Worm (Caenorhabditis elegans) whole organism, early embryonic: Measurements from ENCODE around the gene col-10.

ENCODE experiments used
- B0310.2 ChIP-seq: sonication (generic microtip); optimal IDR thresholded peaks from 2 replicates; lab custom pipeline; 2016; ENCODE audit warnings: mild to moderate bottlenecking, missing genetic modification characterization, missing compliant biosample characterization
- F13C5.2 ChIP-seq: sonication (generic microtip); optimal IDR thresholded peaks from 2 replicates; lab custom pipeline; 2017; ENCODE audit warnings: mild to moderate bottlenecking, missing genetic modification characterization, inconsistent platforms, missing compliant biosample characterization
- aly-1 ChIP-seq: sonication (generic microtip); optimal IDR thresholded peaks from 2 replicates; lab custom pipeline; 2016; ENCODE audit warnings: missing genetic modification characterization, missing compliant biosample characterization
- ama-1 ChIP-seq: fragments of 150-350 bp; optimal IDR thresholded peaks from 2 replicates; lab custom pipeline; 2014
- ceh-13 ChIP-seq: fragments of 200-800 bp; sonication (Bioruptor generic); optimal IDR thresholded peaks from 2 replicates; lab custom pipeline; 2018; ENCODE audit warnings: mild to moderate bottlenecking, missing genetic modification characterization, missing compliant biosample characterization
- ceh-36 ChIP-seq: sonication (generic microtip); optimal IDR thresholded peaks from 2 replicates; lab custom pipeline; 2016; ENCODE audit warnings: missing genetic modification characterization, inconsistent platforms, missing compliant biosample characterization
- ets-7 ChIP-seq: sonication (generic microtip); optimal IDR thresholded peaks from 2 replicates; lab custom pipeline; 2016; ENCODE audit warnings: missing genotype, missing genetic modification characterization, missing compliant biosample characterization
- flt-1 ChIP-seq: fragments of 200-800 bp; sonication (Bioruptor generic); IDR thresholded peaks from 2 replicates; pipeline ENCODE4 v1.3.6; 2022; ENCODE audit warnings: missing genetic modification characterization, missing compliant biosample characterization
- hmbx-1 ChIP-seq: sonication (generic microtip); optimal IDR thresholded peaks from 2 replicates; lab custom pipeline; 2016; ENCODE audit warnings: mild to moderate bottlenecking, missing genetic modification characterization, missing compliant biosample characterization
- hmg-4 ChIP-seq: fragments of 200-800 bp; sonication (Bioruptor generic); optimal IDR thresholded peaks from 2 replicates; lab custom pipeline; 2018; ENCODE audit warnings: mild to moderate bottlenecking, missing genetic modification characterization, missing compliant biosample characterization
- hnd-1 ChIP-seq: sonication (generic microtip); optimal IDR thresholded peaks from 2 replicates; lab custom pipeline; 2016; ENCODE audit warnings: missing genetic modification characterization, missing compliant biosample characterization
- pes-1 ChIP-seq: fragments of 200-800 bp; sonication (Bioruptor generic); IDR thresholded peaks from 2 replicates; pipeline ENCODE4 v1.3.6; 2022; ENCODE audit warnings: missing genetic modification reagents, missing genetic modification characterization, missing compliant biosample characterization
- scrt-1 ChIP-seq: fragments of 200-800 bp; sonication (Bioruptor generic); IDR thresholded peaks from 2 replicates; pipeline ENCODE4 v1.3.6; 2022; ENCODE audit warnings: missing genetic modification characterization, missing compliant biosample characterization
- sea-1 ChIP-seq: fragments of 200-800 bp; sonication (Bioruptor generic); conservative IDR thresholded peaks from 2 replicates; pipeline ENCODE4 v1.3.6; 2022; ENCODE audit warnings: missing genetic modification characterization, missing compliant biosample characterization
- tbx-11 ChIP-seq: fragments of 200-800 bp; sonication (Bioruptor generic); IDR thresholded peaks from 2 replicates; pipeline ENCODE4 v1.3.6; 2022; ENCODE audit warnings: missing genetic modification characterization, missing compliant biosample characterization
- tbx-37 ChIP-seq: fragments of 200-800 bp; sonication (Bioruptor generic); conservative IDR thresholded peaks from 2 replicates; pipeline ENCODE4 v1.3.6; 2022; ENCODE audit warnings: missing genetic modification reagents, missing genetic modification characterization, missing compliant biosample characterization
- tra-4 ChIP-seq: sonication (generic microtip); optimal IDR thresholded peaks from 2 replicates; lab custom pipeline; 2017; ENCODE audit warnings: missing genetic modification characterization, missing compliant biosample characterization

The col-10 gene

DNA sequence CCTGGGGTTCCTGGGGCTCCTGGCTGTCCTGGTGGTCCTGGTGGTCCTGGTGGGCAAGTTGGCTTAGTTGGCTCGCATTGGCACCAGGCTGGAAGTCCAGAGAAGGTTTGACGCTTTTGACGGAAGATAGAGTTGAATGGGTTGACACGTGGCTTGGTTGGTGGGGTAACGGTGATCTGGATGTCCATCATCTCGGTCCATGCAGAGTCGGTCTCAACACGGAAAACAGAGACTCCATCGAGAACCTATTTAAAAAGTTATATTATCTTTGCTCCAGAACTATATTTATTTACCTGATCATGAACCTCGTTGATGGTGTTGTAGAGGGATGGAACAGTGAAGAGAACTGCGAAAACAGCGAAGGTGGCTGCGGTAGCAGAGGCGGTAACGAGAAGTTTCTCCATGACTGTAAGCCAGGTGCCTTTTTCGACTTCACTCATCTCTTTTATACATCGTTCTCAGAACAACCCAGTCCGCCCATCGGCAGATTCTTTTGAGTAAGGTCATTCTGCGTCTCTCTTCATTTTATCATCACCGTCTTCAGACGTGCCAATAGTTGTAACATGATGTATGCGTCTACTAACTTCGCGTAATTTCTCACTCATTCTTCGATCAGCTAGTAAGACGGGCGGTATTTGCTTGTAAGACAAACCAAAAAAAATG is 4.8 kb downstream of the col-10 start, which contains the start of gene col-144:
Gene col-144, minus strand, starts transcription at position 419 of the 663 bp plus-strand sequence.
- no peak for TF ChIP-seq hmg-4
- no peak for TF ChIP-seq aly-1 (tag; lab: Kevin White, UChicago)
- TF ChIP-seq ceh-13 (GFP tag; lab: Kevin White, UChicago): no peak
- no peak for TF ChIP-seq hmbx-1 (tag; lab: Kevin White, UChicago)
- no peak for TF ChIP-seq ets-7 (tag; lab: Kevin White, UChicago)
- no peak for TF ChIP-seq scrt-1
- no peak for TF ChIP-seq tbx-11 (GFP tag; lab: Robert Waterston, UW)
- TF ChIP-seq ama-1: no peak
- no peak for TF ChIP-seq pes-1
- TF ChIP-seq ceh-36: no peak
- TF ChIP-seq tra-4 (tag; lab: Kevin White, UChicago): no peak
- no peak for TF ChIP-seq hnd-1 (tag; lab: Kevin White, UChicago)
- no peak for TF ChIP-seq sea-1 (GFP tag; lab: Robert Waterston, UW)
- no peak for TF ChIP-seq B0310.2 (tag; lab: Kevin White, UChicago)
- TF ChIP-seq tbx-37 (GFP tag; lab: Robert Waterston, UW): no peak
- TF ChIP-seq flt-1 (GFP tag; lab: Robert Waterston, UW): no peak
- no peak for TF ChIP-seq F13C5.2

DNA sequence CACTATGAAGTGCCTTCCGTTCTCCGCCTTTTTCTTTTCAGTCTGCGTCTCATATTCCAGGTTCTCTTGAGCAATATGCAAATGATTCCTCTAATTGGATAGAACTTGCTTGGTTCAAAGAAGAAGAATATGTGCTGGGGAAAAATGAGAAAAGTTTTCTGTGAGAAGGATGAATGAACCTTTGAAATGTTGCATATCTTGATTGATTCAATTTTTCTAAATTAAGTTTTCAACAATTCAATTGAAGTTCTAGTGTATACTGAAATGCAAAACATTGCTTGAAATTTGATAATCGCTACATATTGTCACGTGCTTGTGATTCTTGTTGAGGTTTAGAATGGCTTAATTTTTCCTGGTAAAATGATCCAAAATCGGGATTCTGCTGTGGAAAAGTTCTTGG is 7.5 kb downstream of the col-10 start:
- TF ChIP-seq F13C5.2: no peak
- no peak for TF ChIP-seq ets-7 (tag; lab: Kevin White, UChicago)
- TF ChIP-seq hmbx-1 (tag; lab: Kevin White, UChicago): no peak
- no peak for TF ChIP-seq pes-1

DNA sequence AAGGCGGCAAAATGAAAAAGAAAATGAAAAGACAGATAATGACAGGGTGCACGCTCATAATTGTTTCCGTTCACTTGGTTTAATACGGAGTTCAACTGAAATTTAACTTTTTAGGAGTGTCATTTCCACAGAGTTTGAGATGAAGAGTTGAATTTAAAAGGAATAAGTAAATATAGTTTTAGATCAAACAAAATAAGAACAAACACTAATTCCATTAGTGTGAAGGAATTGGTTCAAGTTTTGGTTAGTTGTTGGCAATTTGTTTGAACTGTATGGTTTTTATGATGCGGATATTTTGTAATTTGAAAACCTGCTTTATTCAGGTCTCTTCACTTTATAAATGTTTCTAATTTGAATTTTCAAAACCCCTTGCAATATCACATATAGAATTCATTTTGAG is 8.4 kb downstream of the col-10 start, which contains the start of gene B0222.15:
Gene B0222.15, minus strand, starts transcription at position 101 of the 400 bp plus-strand sequence.
- TF ChIP-seq B0310.2 (tag; lab: Kevin White, UChicago) (no peak), flt-1 (GFP tag; lab: Robert Waterston, UW) (no peak), aly-1 (tag; lab: Kevin White, UChicago) (no peak), hmbx-1 (tag; lab: Kevin White, UChicago) (no peak), sea-1 (GFP tag; lab: Robert Waterston, UW) (no peak), tra-4 (tag; lab: Kevin White, UChicago) (no peak), F13C5.2 (no peak), ceh-13 (GFP tag; lab: Kevin White, UChicago) (no peak), ets-7 (tag; lab: Kevin White, UChicago) (no peak), ama-1 (no peak), tbx-37 (GFP tag; lab: Robert Waterston, UW) (no peak), hmg-4 (no peak), ceh-36 (no peak), hnd-1 (tag; lab: Kevin White, UChicago) (no peak), tbx-11 (GFP tag; lab: Robert Waterston, UW) (no peak)

DNA sequence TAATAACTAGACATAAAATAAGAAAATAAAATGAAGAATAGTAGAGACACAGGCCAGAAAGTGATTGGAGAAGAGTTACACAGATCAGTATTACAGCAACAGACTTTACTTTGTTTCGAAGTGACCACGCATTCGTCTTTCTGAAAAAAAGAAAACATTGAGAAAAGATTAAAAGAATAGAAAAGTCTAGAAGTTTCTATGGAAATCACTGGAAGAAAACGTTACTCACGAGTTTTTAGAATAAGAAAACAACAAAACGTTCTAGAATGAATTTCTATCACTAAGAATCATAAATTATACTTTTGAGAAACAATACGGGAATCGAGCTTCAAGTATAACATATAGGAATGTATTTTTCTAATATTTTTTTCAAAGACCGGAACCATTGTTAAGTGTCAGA is 9.5 kb downstream of the col-10 start:
- no peak for TF ChIP-seq hmbx-1 (tag; lab: Kevin White, UChicago)

DNA sequence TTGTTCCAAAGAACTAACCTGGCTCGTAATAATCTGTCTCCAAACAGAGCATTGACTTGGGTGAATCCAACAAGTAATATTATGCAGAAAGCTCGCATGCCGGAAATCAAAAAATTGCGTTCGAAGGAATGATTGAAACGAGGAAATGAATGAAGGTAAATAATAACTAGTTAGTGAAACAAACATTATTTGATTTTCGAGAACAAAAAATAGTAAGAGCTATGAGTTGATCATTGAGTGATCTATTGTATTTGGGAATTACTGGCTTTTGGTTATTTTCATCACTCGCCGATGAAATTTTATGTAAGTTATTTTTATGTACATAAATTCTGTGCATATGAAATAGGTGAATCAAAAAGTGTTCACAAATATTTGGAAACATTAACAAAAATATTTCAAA is 10.3 kb downstream of the col-10 start, which contains the start of gene B0222.5:
Gene B0222.5, minus strand, starts transcription at position 101 of the 400 bp plus-strand sequence.
- TF ChIP-seq hnd-1 (tag; lab: Kevin White, UChicago): no peak
- TF ChIP-seq F13C5.2: no peak
- no peak for TF ChIP-seq aly-1 (tag; lab: Kevin White, UChicago)
- no peak for TF ChIP-seq ceh-13 (GFP tag; lab: Kevin White, UChicago)
- TF ChIP-seq scrt-1: no peak

DNA sequence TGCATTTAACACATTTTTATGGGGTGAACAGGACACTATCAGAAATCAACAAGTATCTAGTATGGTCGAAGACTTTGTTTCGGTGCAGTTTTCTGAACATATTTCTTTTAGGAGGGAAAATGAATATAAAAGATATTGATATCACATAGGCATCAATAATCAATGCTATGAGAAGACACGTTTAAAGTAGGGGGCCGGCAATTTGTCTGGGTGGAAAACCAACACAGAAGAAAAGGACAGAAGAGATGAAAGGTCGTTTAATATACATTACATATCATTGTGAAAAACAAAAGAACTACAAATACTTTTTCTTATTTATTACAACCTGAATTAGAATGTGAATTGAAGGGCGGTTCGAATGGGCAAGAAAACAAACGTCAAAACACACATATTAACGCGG is 12.8 kb downstream of the col-10 start:
- no peak for TF ChIP-seq ama-1
- no peak for TF ChIP-seq ceh-13 (GFP tag; lab: Kevin White, UChicago)

DNA sequence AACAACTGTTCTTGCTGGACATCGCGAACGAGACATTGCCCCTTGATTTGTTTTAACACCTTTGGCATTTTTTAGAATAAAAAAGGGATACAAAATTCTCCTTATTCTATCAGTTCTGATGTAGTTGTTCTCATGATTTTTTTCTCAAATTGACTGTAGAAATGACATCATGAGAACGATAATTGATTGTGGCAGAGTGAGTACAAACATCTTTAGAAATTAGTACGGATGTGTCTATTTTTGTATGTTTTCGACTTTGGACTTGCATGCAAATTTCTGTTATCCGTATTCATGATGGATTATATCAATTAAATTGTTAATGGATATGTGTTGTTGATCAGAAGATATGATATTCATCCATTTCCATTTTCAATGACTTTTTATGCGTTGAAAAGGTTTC is 17.0 kb downstream of the col-10 start:
- TF ChIP-seq aly-1 (tag; lab: Kevin White, UChicago) (no peak), tra-4 (tag; lab: Kevin White, UChicago) (no peak), scrt-1 (no peak), hmbx-1 (tag; lab: Kevin White, UChicago) (no peak), F13C5.2 (no peak), ceh-13 (GFP tag; lab: Kevin White, UChicago) (no peak), B0310.2 (tag; lab: Kevin White, UChicago) (no peak), ets-7 (tag; lab: Kevin White, UChicago) (no peak), hmg-4 (no peak), ama-1 (no peak)

DNA sequence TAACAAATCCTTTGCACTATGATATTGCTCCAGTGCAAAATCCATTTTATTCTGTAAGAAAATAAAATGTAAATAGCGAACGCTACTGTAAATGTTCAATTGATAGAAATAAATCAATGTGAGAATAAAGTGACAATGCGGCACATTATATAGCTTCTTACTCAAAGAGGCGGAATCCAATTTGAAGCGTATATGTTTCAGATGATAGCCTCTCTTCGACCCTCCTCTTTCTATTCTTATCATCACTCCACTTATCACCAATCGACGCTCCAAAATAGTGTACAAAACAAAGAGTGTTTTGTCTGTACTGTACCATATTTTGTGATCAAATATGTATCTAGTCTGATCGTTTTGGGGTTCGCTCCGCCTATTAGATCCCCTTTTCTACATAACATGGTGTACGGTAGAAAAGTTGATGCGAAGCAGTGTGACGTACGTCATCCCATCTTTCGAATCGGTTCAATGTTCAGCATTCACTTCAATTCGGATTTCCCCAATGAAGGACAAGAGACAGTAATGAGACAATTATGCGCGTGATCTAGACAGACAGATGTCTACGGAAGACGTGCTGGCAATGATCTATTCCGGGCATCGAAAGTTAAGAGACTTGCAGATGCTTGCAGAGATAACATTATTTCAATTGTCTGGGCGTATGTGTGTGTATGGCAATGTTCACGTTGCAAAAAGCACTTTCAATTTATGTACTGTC is 18.1 kb downstream of the col-10 start, which contains the start of gene spl-2:
Gene spl-2, minus strand, starts transcription at position 51 of the 709 bp plus-strand sequence.
- TF ChIP-seq scrt-1: no peak
- no peak for TF ChIP-seq tra-4 (tag; lab: Kevin White, UChicago)
- no peak for TF ChIP-seq tbx-11 (GFP tag; lab: Robert Waterston, UW)
- no peak for TF ChIP-seq hmg-4
- TF ChIP-seq aly-1 (tag; lab: Kevin White, UChicago): no peak
- TF ChIP-seq ets-7 (tag; lab: Kevin White, UChicago): no peak
- no peak for TF ChIP-seq sea-1 (GFP tag; lab: Robert Waterston, UW)
- TF ChIP-seq B0310.2 (tag; lab: Kevin White, UChicago): no peak
- TF ChIP-seq F13C5.2: no peak
- TF ChIP-seq ceh-36: no peak
